Worm (Caenorhabditis elegans): ENCODE data around the gene srw-33.

Gene srw-33

ce11 chrV:15466017-15466416 is 14.7 kb upstream of the srw-33 start:
- TF ChIP-seq pha-2 (tag; optimal IDR thresholded peaks at IDR 0.05) (no peak), K02D7.2 (tag; optimal IDR thresholded peaks at IDR 0.05) (no peak), ahr-1 (tag; optimal IDR thresholded peaks at IDR 0.05) (no peak), Y22D7AL.16 (tag; optimal IDR thresholded peaks at IDR 0.05) (no peak)

- TF ChIP-seq ceh-22 (tag; optimal IDR thresholded peaks at IDR 0.05), result no peak
- peak; percentile 77 for TF ChIP-seq nfya-1 (tag; optimal IDR thresholded peaks at IDR 0.05)
- peak; percentile 79 for TF ChIP-seq C08G9.2 (tag; optimal IDR thresholded peaks at IDR 0.05)
- TF ChIP-seq lim-6 (tag; optimal IDR thresholded peaks at IDR 0.05), result peak; percentile 72
- TF ChIP-seq ztf-16 (tag; optimal IDR thresholded peaks at IDR 0.05), result peak; percentile 71
- TF ChIP-seq Y22D7AL.16 (tag; optimal IDR thresholded peaks at IDR 0.05), result peak; percentile 86
- TF ChIP-seq pag-3 (tag; optimal IDR thresholded peaks at IDR 0.05; ENCODE audit: borderline replicate concordance), result peak; percentile 30
- peak; percentile 50 for TF ChIP-seq zip-5 (tag; optimal IDR thresholded peaks at IDR 0.05)
- peak; percentile 84 for TF ChIP-seq syd-9 (tag; optimal IDR thresholded peaks at IDR 0.05)
- TF ChIP-seq ceh-9 (tag; optimal IDR thresholded peaks at IDR 0.05), result peak; percentile 18
- TF ChIP-seq che-1 (tag; optimal IDR thresholded peaks at IDR 0.05), result peak; percentile 80
- peak; percentile 81 for TF ChIP-seq rnt-1 (tag; optimal IDR thresholded peaks at IDR 0.05)
- peak; percentile 87 for TF ChIP-seq pat-9 (tag; optimal IDR thresholded peaks at IDR 0.05)
- TF ChIP-seq tbx-2 (tag; optimal IDR thresholded peaks at IDR 0.05), result peak; percentile 82
- peak; percentile 86 for TF ChIP-seq gmeb-2 (tag; optimal IDR thresholded peaks at IDR 0.05)
- no peak for TF ChIP-seq mec-3 (tag; optimal IDR thresholded peaks at IDR 0.05; ENCODE audit: borderline replicate concordance)
- peak; percentile 34 for TF ChIP-seq ets-4 (tag; optimal IDR thresholded peaks at IDR 0.05)
- TF ChIP-seq ceh-19 (GFP tag; optimal IDR thresholded peaks at IDR 0.05), result peak; percentile 84
- TF ChIP-seq tbx-7 (tag; optimal IDR thresholded peaks at IDR 0.05), result peak; percentile 61
- TF ChIP-seq T23F11.4 (GFP tag; optimal IDR thresholded peaks at IDR 0.05), result peak; percentile 79
- TF ChIP-seq fkh-6 (tag; optimal IDR thresholded peaks at IDR 0.05), result peak; percentile 83
- TF ChIP-seq sox-2 (GFP tag; IDR thresholded peaks at IDR 0.05), result peak; percentile 72
- peak; percentile 83 for TF ChIP-seq dve-1 (tag; optimal IDR thresholded peaks at IDR 0.05)
- TF ChIP-seq hlh-13 (GFP tag; optimal IDR thresholded peaks at IDR 0.05), result peak; percentile 67
- peak; percentile 86 for TF ChIP-seq hlh-6 (tag; optimal IDR thresholded peaks at IDR 0.05)
- peak; percentile 79 for TF ChIP-seq ref-2 (tag; optimal IDR thresholded peaks at IDR 0.05)
- peak; percentile 40 for TF ChIP-seq ahr-1 (tag; optimal IDR thresholded peaks at IDR 0.05)
- peak; percentile 93 for TF ChIP-seq dmd-4 (tag; optimal IDR thresholded peaks at IDR 0.05; ENCODE audit: borderline replicate concordance)
- TF ChIP-seq hlh-30 (tag; optimal IDR thresholded peaks at IDR 0.05; ENCODE audit: insufficient read depth), result peak; percentile 47
- peak; percentile 66 for TF ChIP-seq ceh-24 (tag; optimal IDR thresholded peaks at IDR 0.05)
- TF ChIP-seq K02D7.2 (tag; optimal IDR thresholded peaks at IDR 0.05), result peak; percentile 78
- peak; percentile 39 for TF ChIP-seq hlh-8 (tag; optimal IDR thresholded peaks at IDR 0.05)
- peak; percentile 75 for TF ChIP-seq unc-3 (GFP tag; conservative IDR thresholded peaks at IDR 0.05)
- TF ChIP-seq unc-3 (tag; optimal IDR thresholded peaks at IDR 0.05), result peak; percentile 88
- peak; percentile 53 for TF ChIP-seq ceh-48 (tag; optimal IDR thresholded peaks at IDR 0.05)
- TF ChIP-seq fax-1 (tag; optimal IDR thresholded peaks at IDR 0.05), result peak; percentile 80
- TF ChIP-seq ceh-31 (tag; optimal IDR thresholded peaks at IDR 0.05), result peak; percentile 61
- TF ChIP-seq eyg-1 (tag; optimal IDR thresholded peaks at IDR 0.05), result peak; percentile 47
- TF ChIP-seq F13H6.1 (tag; optimal IDR thresholded peaks at IDR 0.05), result peak; percentile 76
- no peak for TF ChIP-seq ama-1 (optimal IDR thresholded peaks at IDR 0.05)
- TF ChIP-seq pha-4 (tag; optimal IDR thresholded peaks at IDR 0.05), result no peak
- TF ChIP-seq pax-1 (tag; optimal IDR thresholded peaks at IDR 0.05), result no peak
- peak; percentile 69 for TF ChIP-seq hlh-15 (tag; optimal IDR thresholded peaks at IDR 0.05)
- peak; percentile 91 for TF ChIP-seq elt-2 (tag; optimal IDR thresholded peaks at IDR 0.05)
- peak; percentile 64 for TF ChIP-seq ceh-2 (tag; optimal IDR thresholded peaks at IDR 0.05)
- TF ChIP-seq pros-1 (tag; optimal IDR thresholded peaks at IDR 0.05), result peak; percentile 29
- no peak for TF ChIP-seq elt-4 (tag; optimal IDR thresholded peaks at IDR 0.05)
- TF ChIP-seq C38D4.7 (GFP tag; optimal IDR thresholded peaks at IDR 0.05), result peak; percentile 72
Observed at ce11 chrV:15465032-15465727, 13.9 kb upstream of the srw-33 start, which contains the start of gene pqn-71. pqn-71 (plus strand) TSS chrV:15465677.

All from whole organism, late embryonic.